Worm (Caenorhabditis elegans) whole organism, L4 larva: ENCODE results near the gene Y111B2A.2.

Experiments used
- F49E8.2 ChIP-seq: sonication (generic microtip); optimal IDR thresholded peaks from 2 replicates; lab custom pipeline; 2016; ENCODE audit warnings: missing compliant biosample characterization, mild to moderate bottlenecking, missing genetic modification characterization, borderline replicate concordance
- ama-1 ChIP-seq: fragments of 150-350 bp; optimal IDR thresholded peaks from 2 replicates; lab custom pipeline; 2014; ENCODE audit warnings: inconsistent platforms, mixed read lengths
- jun-1 ChIP-seq: fragments of 150-350 bp; optimal IDR thresholded peaks from 2 replicates; lab custom pipeline; 2014; ENCODE audit warnings: missing biosample characterization, missing genetic modification reagents, missing genetic modification characterization
- mep-1 ChIP-seq: fragments of 150-350 bp; sonication (generic microtip); optimal IDR thresholded peaks from 3 replicates; lab custom pipeline; 2014; ENCODE audit warnings: missing biosample characterization, missing genetic modification characterization
- nhr-10 ChIP-seq: fragments of 150-350 bp; optimal IDR thresholded peaks from 2 replicates; lab custom pipeline; 2014; ENCODE audit warnings: missing biosample characterization, missing genetic modification characterization
- nhr-77 ChIP-seq: fragments of 150-350 bp; optimal IDR thresholded peaks from 2 replicates; lab custom pipeline; 2014; ENCODE audit warnings: missing biosample characterization, missing genetic modification characterization
- unc-62 ChIP-seq, 3 experiments: fragments of 150-350 bp in 1 of 3; sonication (generic microtip); optimal IDR thresholded peaks in 2 of 3; peaks in 1 of 3; 1 replicate in 1 of 3; 2 replicates in 2 of 3; lab custom pipeline; 2014 to 2017; ENCODE audit warnings: missing biosample characterization in 3 of 3, missing genetic modification characterization in 3 of 3, missing genetic modification reagents in 3 of 3, missing genotype in 1 of 3

- TF ChIP-seq unc-62 (GFP tag; optimal IDR thresholded peaks at IDR 0.05 in 1 of 2; lab: Kevin White, UChicago) = no peak
- no peak for TF ChIP-seq unc-62 (tag; optimal IDR thresholded peaks at IDR 0.05; lab: Kevin White, UChicago)
- no peak for TF ChIP-seq nhr-10 (tag; lab: Kevin White, UChicago)
- TF ChIP-seq mep-1 = no peak
- no peak for TF ChIP-seq F49E8.2 (tag; lab: Kevin White, UChicago)
- no peak for TF ChIP-seq nhr-77 (tag; lab: Kevin White, UChicago)
- no peak for TF ChIP-seq jun-1
- no peak for TF ChIP-seq ama-1 (lab: Kevin White, UChicago)
These were observed 3.9 kb upstream of the Y111B2A.2 start, which contains the start of gene Y49E10.25 for ce11 chrIII:12491984-12492383.
